Worm (Caenorhabditis elegans) whole organism, L1 larva: Measurements from ENCODE around the gene col-42.
A peak's percentile ranks its signal among the peaks of the same experiment; 100 is the strongest.

Experiments used
- C34B4.2 ChIP-seq: sonication (generic microtip); optimal IDR thresholded peaks from 2 replicates; lab custom pipeline; 2017; ENCODE audit warnings: mild to moderate bottlenecking, missing genetic modification characterization, missing compliant biosample characterization
- F16B12.6 ChIP-seq: fragments of 150-350 bp; optimal IDR thresholded peaks from 2 replicates; lab custom pipeline; 2014; ENCODE audit warnings: missing biosample characterization, missing genetic modification characterization
- Y116A8C.19 ChIP-seq: sonication (generic microtip); optimal IDR thresholded peaks from 2 replicates; lab custom pipeline; 2016; ENCODE audit warnings: missing compliant biosample characterization, missing genetic modification characterization, borderline replicate concordance
- alr-1 ChIP-seq: fragments of 200-800 bp; sonication (Bioruptor generic); optimal IDR thresholded peaks from 2 replicates; lab custom pipeline; 2018; ENCODE audit warnings: borderline replicate concordance, mild to moderate bottlenecking, missing genetic modification characterization, missing compliant biosample characterization
- aly-2 ChIP-seq: fragments of 150-350 bp; optimal IDR thresholded peaks from 2 replicates; lab custom pipeline; 2014; ENCODE audit warnings: missing biosample characterization, missing genetic modification characterization
- ama-1 ChIP-seq: fragments of 150-350 bp; optimal IDR thresholded peaks from 2 replicates; lab custom pipeline; 2014
- ceh-63 ChIP-seq: fragments of 200-800 bp; sonication (Bioruptor generic); optimal IDR thresholded peaks from 2 replicates; lab custom pipeline; 2018; ENCODE audit warnings: mild to moderate bottlenecking, missing genetic modification characterization, missing compliant biosample characterization
- ceh-88 ChIP-seq: fragments of 200-800 bp; sonication (Bioruptor generic); IDR thresholded peaks from 2 replicates; pipeline ENCODE4 v1.3.6; 2022; ENCODE audit warnings: missing genetic modification characterization, missing compliant biosample characterization
- ces-1 ChIP-seq: fragments of 150-350 bp; optimal IDR thresholded peaks from 2 replicates; lab custom pipeline; 2014; ENCODE audit warnings: missing biosample characterization, missing genetic modification reagents, missing genetic modification characterization
- dpl-1 ChIP-seq, 3 experiments: fragments of 150-350 bp in 2 of 3; sonication (generic microtip) in 1 of 3; optimal IDR thresholded peaks; 2 replicates each; lab custom pipeline; 2014 to 2017; ENCODE audit warnings: missing biosample characterization in 3 of 3, missing genetic modification characterization in 3 of 3, missing genetic modification reagents in 3 of 3
- dsc-1 ChIP-seq: sonication (generic microtip); optimal IDR thresholded peaks from 2 replicates; lab custom pipeline; 2016; ENCODE audit warnings: mild to moderate bottlenecking, missing genetic modification characterization, missing compliant biosample characterization
- efl-1 ChIP-seq, 4 experiments: fragments of 150-350 bp; optimal IDR thresholded peaks in 3 of 4; peaks in 1 of 4; 1 replicate in 1 of 4; 2 replicates in 3 of 4; lab custom pipeline; 2014; ENCODE audit warnings: missing biosample characterization in 2 of 4, missing genetic modification characterization in 2 of 4, missing genetic modification reagents in 2 of 4
- egl-13 ChIP-seq: sonication (generic microtip); optimal IDR thresholded peaks from 2 replicates; lab custom pipeline; 2016; ENCODE audit warnings: missing genotype, missing genetic modification reagents, missing genetic modification characterization, missing compliant biosample characterization
- elt-2 ChIP-seq: sonication (generic microtip); optimal IDR thresholded peaks from 2 replicates; lab custom pipeline; 2016; ENCODE audit warnings: missing genetic modification characterization, mild to moderate bottlenecking, inconsistent platforms, missing compliant biosample characterization, missing genetic modification reagents
- elt-3 ChIP-seq, 6 experiments: fragments of 150-350 bp in 1 of 6; sonication (generic microtip); optimal IDR thresholded peaks; 2 replicates each; lab custom pipeline; 2017 to 2018; ENCODE audit warnings: missing biosample characterization in 6 of 6, missing genetic modification characterization in 6 of 6, inconsistent platforms in 1 of 6
- ets-5 ChIP-seq: fragments of 200-800 bp; sonication (Bioruptor generic); IDR thresholded peaks from 2 replicates; pipeline ENCODE4 v1.3.6; 2022; ENCODE audit warnings: missing genetic modification characterization, missing compliant biosample characterization
- fkh-10 ChIP-seq: sonication (generic microtip); optimal IDR thresholded peaks from 2 replicates; lab custom pipeline; 2017; ENCODE audit warnings: missing biosample characterization, missing genetic modification reagents, missing genetic modification characterization
- fkh-4 ChIP-seq: sonication (generic microtip); optimal IDR thresholded peaks from 2 replicates; lab custom pipeline; 2016; ENCODE audit warnings: missing compliant biosample characterization, missing genetic modification characterization, borderline replicate concordance
- hpl-2 ChIP-seq: fragments of 150-350 bp; optimal IDR thresholded peaks from 2 replicates; lab custom pipeline; 2014; ENCODE audit warnings: missing biosample characterization, missing genetic modification reagents, missing genetic modification characterization
- isw-1 ChIP-seq: fragments of 200-800 bp; sonication (Bioruptor generic); IDR thresholded peaks from 2 replicates; pipeline ENCODE4 v1.3.6; 2022; ENCODE audit warnings: missing genetic modification characterization, missing compliant biosample characterization
- lin-14 ChIP-seq: fragments of 200-800 bp; sonication (Bioruptor generic); optimal IDR thresholded peaks from 2 replicates; lab custom pipeline; 2018; ENCODE audit warnings: mild to moderate bottlenecking, missing genetic modification characterization, moderate library complexity, missing compliant biosample characterization
- lin-15B ChIP-seq: fragments of 150-350 bp; sonication (generic microtip); optimal IDR thresholded peaks from 3 replicates; lab custom pipeline; 2014; ENCODE audit warnings: missing biosample characterization, missing genetic modification characterization
- lsy-2 ChIP-seq, 2 experiments: fragments of 150-350 bp; optimal IDR thresholded peaks; 2 replicates each; lab custom pipeline; 2014; ENCODE audit warnings: missing biosample characterization in 2 of 2, missing genetic modification characterization in 2 of 2
- mdl-1 ChIP-seq, 2 experiments: fragments of 150-350 bp; optimal IDR thresholded peaks; 2 replicates each; lab custom pipeline; 2014 to 2017; ENCODE audit warnings: missing biosample characterization in 2 of 2, missing genetic modification characterization in 2 of 2, inconsistent platforms in 1 of 2
- mef-2 ChIP-seq: fragments of 150-350 bp; optimal IDR thresholded peaks from 2 replicates; lab custom pipeline; 2014; ENCODE audit warnings: missing biosample characterization, missing genetic modification characterization
- nhr-11 ChIP-seq: fragments of 150-350 bp; optimal IDR thresholded peaks from 2 replicates; lab custom pipeline; 2014; ENCODE audit warnings: missing biosample characterization, missing genetic modification characterization
- nhr-19 ChIP-seq: fragments of 200-800 bp; sonication (Bioruptor generic); conservative IDR thresholded peaks from 2 replicates; pipeline ENCODE4 v1.3.6; 2022; ENCODE audit warnings: missing genetic modification characterization, missing compliant biosample characterization
- nhr-237 ChIP-seq: fragments of 150-350 bp; optimal IDR thresholded peaks from 2 replicates; lab custom pipeline; 2014; ENCODE audit warnings: missing biosample characterization, missing genetic modification characterization
- nhr-85 ChIP-seq: sonication (generic microtip); peaks from one replicate; lab custom pipeline; 2016; ENCODE audit warnings: missing genetic modification characterization, inconsistent platforms, missing compliant biosample characterization
- pag-3 ChIP-seq: sonication (generic microtip); optimal IDR thresholded peaks from 2 replicates; lab custom pipeline; 2017; ENCODE audit warnings: missing genetic modification characterization, mild to moderate bottlenecking, missing compliant biosample characterization, antibody characterized with exemption, borderline replicate concordance; ENCODE audit not compliant: insufficient read depth
- pax-3 ChIP-seq: fragments of 200-800 bp; sonication (Bioruptor generic); optimal IDR thresholded peaks from 2 replicates; lab custom pipeline; 2018; ENCODE audit warnings: mild to moderate bottlenecking, missing genetic modification characterization, moderate library complexity, missing compliant biosample characterization
- snu-23 ChIP-seq: sonication (generic microtip); optimal IDR thresholded peaks from 2 replicates; lab custom pipeline; 2016; ENCODE audit warnings: missing genetic modification characterization, missing compliant biosample characterization
- unc-98 ChIP-seq: fragments of 200-800 bp; sonication (Bioruptor generic); IDR thresholded peaks from 2 replicates; pipeline ENCODE4 v1.3.6; 2022; ENCODE audit warnings: missing genetic modification characterization, missing compliant biosample characterization

Gene col-42

ce11 chrV:18656363-18656762 lies 18.1 kb downstream of the col-42 start:
- TF ChIP-seq egl-13 (tag; lab: Kevin White, UChicago) (no peak), unc-98 (GFP tag; lab: Robert Waterston, UW) (no peak), ama-1 (lab: Kevin White, UChicago) (no peak), nhr-19 (GFP tag; lab: Robert Waterston, UW) (no peak), pax-3 (no peak), fkh-4 (tag; lab: Kevin White, UChicago) (no peak), elt-3 (tag; optimal IDR thresholded peaks at IDR 0.05; lab: Kevin White, UChicago) (no peak), elt-2 (tag; lab: Kevin White, UChicago) (no peak), ces-1 (GFP tag; lab: Kevin White, UChicago) (no peak), mdl-1 (tag; optimal IDR thresholded peaks at IDR 0.05; lab: Kevin White, UChicago) (no peak), snu-23 (GFP tag; lab: Kevin White, UChicago) (no peak), lsy-2 (tag; optimal IDR thresholded peaks at IDR 0.05; lab: Kevin White, UChicago) (no peak), fkh-10 (GFP tag; lab: Kevin White, UChicago) (no peak), Y116A8C.19 (tag; lab: Kevin White, UChicago) (no peak), mef-2 (tag; lab: Kevin White, UChicago) (no peak), ets-5 (GFP tag; lab: Robert Waterston, UW) (no peak), dsc-1 (tag; lab: Kevin White, UChicago) (no peak), alr-1 (tag; lab: Kevin White, UChicago) (no peak)

- TF ChIP-seq C34B4.2 (tag; lab: Kevin White, UChicago) (no peak), nhr-19 (GFP tag; lab: Robert Waterston, UW) (no peak)
These were observed 19.1 kb downstream of the col-42 start for ce11 chrV:18657391-18657790.

- no peak for TF ChIP-seq pag-3
These were observed 20.6 kb downstream of the col-42 start for ce11 chrV:18658914-18659313.

ce11 chrV:18662333-18662732 lies 24.0 kb downstream of the col-42 start:
- TF ChIP-seq nhr-237 (no peak), lin-15B (tag; lab: Kevin White, UChicago) (no peak)
- TF ChIP-seq, all 84 proteins: peak for 0

- TF ChIP-seq isw-1 (GFP tag; lab: Robert Waterston, UW) = no peak
- TF ChIP-seq mdl-1 (tag; optimal IDR thresholded peaks at IDR 0.05; lab: Kevin White, UChicago) = no peak
- TF ChIP-seq ceh-63 (GFP tag; lab: Kevin White, UChicago) = no peak
- TF ChIP-seq ama-1 (lab: Kevin White, UChicago) = no peak
- TF ChIP-seq lin-14 (GFP tag; lab: Kevin White, UChicago) = no peak
- no peak for TF ChIP-seq dpl-1 (GFP tag; optimal IDR thresholded peaks at IDR 0.05; lab: Kevin White, UChicago)
- TF ChIP-seq nhr-11 (tag; lab: Kevin White, UChicago) = no peak
- no peak for TF ChIP-seq ceh-88 (GFP tag; lab: Robert Waterston, UW)
These were observed 25.7 kb downstream of the col-42 start, which contains the start of gene Y69H2.3 for ce11 chrV:18664026-18664425. TSS of gene Y69H2.3 (minus strand) at chrV:18664126.

- no peak for TF ChIP-seq efl-1 (optimal IDR thresholded peaks at IDR 0.05; lab: Kevin White, UChicago)
- peak in 1 of 2 experiments; percentile 75 for TF ChIP-seq efl-1 (GFP tag; optimal IDR thresholded peaks at IDR 0.05 in 1 of 2; lab: Kevin White, UChicago)
- TF ChIP-seq aly-2 (tag; lab: Kevin White, UChicago) = no peak
- no peak for TF ChIP-seq hpl-2
- TF ChIP-seq nhr-85 = peak; percentile 10
- no peak for TF ChIP-seq F16B12.6 (tag; lab: Kevin White, UChicago)
These were observed 28.9 kb downstream of the col-42 start for ce11 chrV:18667179-18667578.
